Worm (Caenorhabditis elegans): ENCODE results near the gene let-70.

DNA sequence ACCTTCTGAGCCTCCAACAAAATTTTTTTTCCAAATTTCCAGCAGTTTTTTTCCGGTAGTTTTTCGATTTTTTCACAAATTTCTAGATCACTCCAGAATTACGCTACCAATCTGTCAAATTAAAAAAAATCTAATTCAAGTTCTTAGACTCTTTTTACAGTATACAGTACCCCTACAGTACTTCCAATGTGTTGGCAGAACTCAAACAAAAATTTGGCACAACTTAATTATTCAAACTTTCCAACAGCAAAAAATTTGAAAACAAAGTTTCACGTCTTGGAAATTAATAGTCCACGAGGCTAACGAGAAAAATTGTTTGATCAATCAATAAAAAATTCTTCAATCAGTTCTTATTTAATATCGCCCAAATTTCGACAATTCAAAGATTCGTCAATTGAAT, 32.2 kb downstream of the let-70 start, which contains the start of gene F36H1.3:
- no peak for TF ChIP-seq unc-130 (GFP tag; optimal IDR thresholded peaks at IDR 0.05)
- TF ChIP-seq nhr-120 (GFP tag; IDR thresholded peaks at IDR 0.05), result no peak
- TF ChIP-seq sea-2 (GFP tag; IDR thresholded peaks at IDR 0.05), result no peak
- TF ChIP-seq lin-26 (GFP tag; IDR thresholded peaks at IDR 0.05), result no peak
- no peak for TF ChIP-seq dpl-1 (GFP tag; optimal IDR thresholded peaks at IDR 0.05)
- no peak for TF ChIP-seq mes-4 (tag; optimal IDR thresholded peaks at IDR 0.05)
- no peak for TF ChIP-seq snpc-4 (GFP tag; optimal IDR thresholded peaks at IDR 0.05)
- TF ChIP-seq snpc-4 (tag; optimal IDR thresholded peaks at IDR 0.05), result no peak
- TF ChIP-seq cebp-1 (GFP tag; IDR thresholded peaks at IDR 0.05), result no peak
- no peak for TF ChIP-seq cebp-1 (tag; optimal IDR thresholded peaks at IDR 0.05)
- TF ChIP-seq ceh-58 (GFP tag; IDR thresholded peaks at IDR 0.05), result no peak

Data from whole organism, young adult.